Fruit fly (Drosophila melanogaster): ENCODE results near the gene CG17361.

CG17361 gene

dm6 chr3L:14001658-14002523 is 4.9 kb downstream of the CG17361 start, which contains the start of the genes Nprl3 and upSET (continued):
- no peak for TF ChIP-seq CG43689 (GFP tag; IDR thresholded peaks at IDR 0.05)
- TF ChIP-seq Side (GFP tag; optimal IDR thresholded peaks at IDR 0.05), result no peak
- no peak for TF ChIP-seq kah (GFP tag; optimal IDR thresholded peaks at IDR 0.05)
- TF ChIP-seq pfk (GFP tag; optimal IDR thresholded peaks at IDR 0.05), result no peak
- TF ChIP-seq slou (GFP tag; optimal IDR thresholded peaks at IDR 0.05), result no peak
- TF ChIP-seq Hr3 (GFP tag; optimal IDR thresholded peaks at IDR 0.05), result no peak
- TF ChIP-seq CG4328 (GFP tag; optimal IDR thresholded peaks at IDR 0.05), result no peak
- peak; percentile 55 for TF ChIP-seq zen (tag; optimal IDR thresholded peaks at IDR 0.05)
- no peak for TF ChIP-seq dpn (GFP tag; optimal IDR thresholded peaks at IDR 0.05)
- peak; percentile 34 for TF ChIP-seq Hmr (GFP tag; optimal IDR thresholded peaks at IDR 0.05)
- TF ChIP-seq CG17328 (GFP tag; IDR thresholded peaks at IDR 0.05), result no peak
- TF ChIP-seq CG17385 (GFP tag; optimal IDR thresholded peaks at IDR 0.05), result no peak
- no peak for TF ChIP-seq HLHmδ (GFP tag; optimal IDR thresholded peaks at IDR 0.05)
- no peak for TF ChIP-seq Optix (GFP tag; IDR thresholded peaks at IDR 0.05)
- TF ChIP-seq slp2 (GFP tag; optimal IDR thresholded peaks at IDR 0.05), result no peak
- TF ChIP-seq CG17612 (GFP tag; IDR thresholded peaks at IDR 0.05), result no peak
- TF ChIP-seq Mrtf (GFP tag; IDR thresholded peaks at IDR 0.05), result no peak
- no peak for TF ChIP-seq Atf3 (GFP tag; optimal IDR thresholded peaks at IDR 0.05)
- peak; percentile 60 for TF ChIP-seq Nf-YC (tag; optimal IDR thresholded peaks at IDR 0.05)
- no peak for TF ChIP-seq stc (GFP tag; IDR thresholded peaks at IDR 0.05)
- TF ChIP-seq her (GFP tag; optimal IDR thresholded peaks at IDR 0.05), result no peak
- TF ChIP-seq HLH4C (GFP tag; IDR thresholded peaks at IDR 0.05; ENCODE audit: partially characterized antibody), result peak; percentile 79
- peak; percentile 46 for TF ChIP-seq CHES-1-like (GFP tag; optimal IDR thresholded peaks at IDR 0.05)
- no peak for TF ChIP-seq HLH3B (GFP tag; IDR thresholded peaks at IDR 0.05)
- TF ChIP-seq stwl (tag; optimal IDR thresholded peaks at IDR 0.05), result peak; percentile 77
- TF ChIP-seq NC2β (GFP tag; optimal IDR thresholded peaks at IDR 0.05), result peak; percentile 14
- TF ChIP-seq CG13296 (GFP tag; optimal IDR thresholded peaks at IDR 0.05), result no peak
- no peak for TF ChIP-seq toy (GFP tag; IDR thresholded peaks at IDR 0.05)
- no peak for TF ChIP-seq CG12744 (GFP tag; optimal IDR thresholded peaks at IDR 0.05)
- peak; percentile 90 for TF ChIP-seq Dll (GFP tag; IDR thresholded peaks at IDR 0.05; ENCODE audit: partially characterized antibody)
- TF ChIP-seq CG18262 (tag; optimal IDR thresholded peaks at IDR 0.05), result peak; percentile 4
- peak; percentile 34; the same call in 1 of the 3 replicates for TF ChIP-seq CG34422 (GFP tag; IDR thresholded peaks at IDR 0.05)
- no peak for TF ChIP-seq CG9437 (GFP tag; optimal IDR thresholded peaks at IDR 0.05)
- no peak for TF ChIP-seq tap (tag; optimal IDR thresholded peaks at IDR 0.05)
- TF ChIP-seq oc (tag; optimal IDR thresholded peaks at IDR 0.05), result no peak
- peak; percentile 65 for TF ChIP-seq Ets97D (GFP tag; optimal IDR thresholded peaks at IDR 0.05)
- no peak for TF ChIP-seq CG2120 (GFP tag; optimal IDR thresholded peaks at IDR 0.05)
- TF ChIP-seq ATbp (GFP tag; optimal IDR thresholded peaks at IDR 0.05), result no peak
- no peak for TF ChIP-seq Ets65A (GFP tag)
- TF ChIP-seq corto (GFP tag; optimal IDR thresholded peaks at IDR 0.05), result no peak
- TF ChIP-seq CG11696 (GFP tag; IDR thresholded peaks at IDR 0.05), result no peak
- no peak for TF ChIP-seq Gsc (GFP tag; IDR thresholded peaks at IDR 0.05)
- peak; percentile 85 for TF ChIP-seq pzg (GFP tag; optimal IDR thresholded peaks at IDR 0.05)
- TF ChIP-seq CG8388 (GFP tag; optimal IDR thresholded peaks at IDR 0.05), result no peak
- TF ChIP-seq ham (GFP tag; IDR thresholded peaks at IDR 0.05), result no peak
- TF ChIP-seq CTCF (GFP tag; optimal IDR thresholded peaks at IDR 0.05), result peak; percentile 3
- no peak for TF ChIP-seq kay (GFP tag; optimal IDR thresholded peaks at IDR 0.05)
- TF ChIP-seq grau (tag; optimal IDR thresholded peaks at IDR 0.05), result peak; percentile 22
- peak; percentile 81 for TF ChIP-seq YL-1 (GFP tag; optimal IDR thresholded peaks at IDR 0.05)
- TF ChIP-seq h (optimal IDR thresholded peaks at IDR 0.05), result no peak
- peak; percentile 52 for TF ChIP-seq dm (GFP tag; optimal IDR thresholded peaks at IDR 0.05)
